Worm (Caenorhabditis elegans) whole organism, late embryonic: ENCODE measurements around the gene srh-99.

Experiments used
- F13H6.1 ChIP-seq: sonication (generic microtip); optimal IDR thresholded peaks from 2 replicates; lab custom pipeline; 2016; ENCODE audit warnings: missing genetic modification characterization, missing compliant biosample characterization
- K02D7.2 ChIP-seq: sonication (generic microtip); optimal IDR thresholded peaks from 2 replicates; lab custom pipeline; 2017; ENCODE audit warnings: mild to moderate bottlenecking, missing genetic modification characterization, missing compliant biosample characterization
- T23F11.4 ChIP-seq: fragments of 200-800 bp; sonication (Bioruptor generic); optimal IDR thresholded peaks from 2 replicates; lab custom pipeline; 2018; ENCODE audit warnings: mild to moderate bottlenecking, missing genetic modification characterization, missing compliant biosample characterization
- ama-1 ChIP-seq: fragments of 150-350 bp; optimal IDR thresholded peaks from 2 replicates; lab custom pipeline; 2014
- dmd-4 ChIP-seq: sonication (generic microtip); optimal IDR thresholded peaks from 2 replicates; lab custom pipeline; 2016; ENCODE audit warnings: borderline replicate concordance, missing genetic modification characterization, missing compliant biosample characterization
- eyg-1 ChIP-seq: sonication (generic microtip); optimal IDR thresholded peaks from 2 replicates; lab custom pipeline; 2016; ENCODE audit warnings: missing genotype, missing genetic modification characterization, missing compliant biosample characterization
- odd-2 ChIP-seq: sonication (generic microtip); optimal IDR thresholded peaks from 2 replicates; lab custom pipeline; 2017; ENCODE audit warnings: antibody characterized with exemption, mild to moderate bottlenecking, missing genetic modification characterization, missing compliant biosample characterization
- pqm-1 ChIP-seq: sonication (generic microtip); optimal IDR thresholded peaks from 2 replicates; lab custom pipeline; 2016; ENCODE audit warnings: missing genetic modification characterization, missing compliant biosample characterization
- sdc-2 ChIP-seq: sonication (generic microtip); optimal IDR thresholded peaks from 2 replicates; lab custom pipeline; 2016; ENCODE audit warnings: missing genotype, missing genetic modification characterization, missing compliant biosample characterization
- tbx-7 ChIP-seq: sonication (generic microtip); optimal IDR thresholded peaks from 2 replicates; lab custom pipeline; 2016; ENCODE audit warnings: missing genotype, missing genetic modification characterization, missing compliant biosample characterization
- unc-55 ChIP-seq: sonication (generic microtip); optimal IDR thresholded peaks from 2 replicates; lab custom pipeline; 2017; ENCODE audit warnings: missing biosample characterization, missing genetic modification reagents, missing genetic modification characterization

DNA sequence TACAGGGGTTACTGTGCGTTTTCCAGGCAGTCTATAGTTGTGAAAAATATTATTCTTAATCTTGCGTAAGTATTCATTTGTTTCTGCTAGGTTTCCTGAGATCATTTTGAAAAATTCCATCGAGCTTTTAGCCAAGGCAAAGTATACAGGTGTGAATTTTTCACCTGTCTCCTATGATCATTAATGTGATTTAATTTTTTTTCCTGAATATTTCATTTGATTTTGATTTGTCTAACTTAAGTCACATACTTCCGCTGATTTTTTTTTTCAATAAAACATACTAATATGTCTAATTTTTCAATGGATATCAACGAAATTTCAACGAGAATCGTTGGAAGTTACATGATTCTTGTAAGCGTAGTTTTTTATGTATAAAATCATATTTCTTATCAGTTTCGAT lies 11.0 kb downstream of the srh-99 start, which contains the start of gene srx-108:
- TF ChIP-seq eyg-1 (no peak), dmd-4 (tag; lab: Kevin White, UChicago) (no peak), T23F11.4 (GFP tag; lab: Kevin White, UChicago) (no peak), K02D7.2 (tag; lab: Kevin White, UChicago) (no peak), pqm-1 (tag; lab: Kevin White, UChicago) (no peak), ama-1 (no peak), F13H6.1 (tag; lab: Kevin White, UChicago) (no peak), unc-55 (GFP tag; lab: Kevin White, UChicago) (no peak), tbx-7 (no peak), odd-2 (tag; lab: Kevin White, UChicago) (no peak), sdc-2 (tag; lab: Kevin White, UChicago) (no peak)
